Fruit fly (Drosophila melanogaster) whole organism, embryonic: Measurements from ENCODE around the gene Hesr.

ENCODE experiments used
- CG10959 ChIP-seq: fragments of 200-800 bp; sonication (Bioruptor generic); IDR thresholded peaks from 2 replicates; pipeline ENCODE4 v1.3.6; 2022; ENCODE audit warnings: missing biosample characterization, missing genetic modification characterization
- CG15514 ChIP-seq: fragments of 200-800 bp; sonication (Bioruptor generic); optimal IDR thresholded peaks from 3 replicates; lab custom pipeline; 2017; ENCODE audit warnings: missing biosample characterization, missing genetic modification characterization, mild to moderate bottlenecking, moderate library complexity, missing genetic modification reagents
- CG2129 ChIP-seq: fragments of 200-800 bp; sonication (Bioruptor generic); IDR thresholded peaks from 2 replicates; pipeline ENCODE4 v1.3.6; 2022; ENCODE audit warnings: missing biosample characterization, missing genetic modification characterization; ENCODE audit not compliant: partially characterized antibody
- Dp ChIP-seq: fragments of 200-800 bp; sonication (Bioruptor generic); optimal IDR thresholded peaks from 2 replicates; lab custom pipeline; 2018; ENCODE audit warnings: missing biosample characterization, mild to moderate bottlenecking, missing genetic modification characterization, moderate library complexity
- HmgD ChIP-seq: fragments of 200-800 bp; sonication (Bioruptor generic); optimal IDR thresholded peaks from 3 replicates; lab custom pipeline; 2016; ENCODE audit warnings: missing biosample characterization, missing genetic modification characterization
- Sox100B ChIP-seq: fragments of 200-800 bp; sonication (Bioruptor generic); optimal IDR thresholded peaks from 3 replicates; lab custom pipeline; 2018; ENCODE audit warnings: missing biosample characterization, mild to moderate bottlenecking, missing genetic modification characterization
- bab2 ChIP-seq: fragments of 200-800 bp; sonication (Bioruptor generic); optimal IDR thresholded peaks from 2 replicates; lab custom pipeline; 2016; ENCODE audit warnings: missing biosample characterization, missing genetic modification characterization
- chm ChIP-seq: fragments of 200-800 bp; sonication (Bioruptor generic); IDR thresholded peaks from 2 replicates; pipeline ENCODE4 v1.3.6; 2022; ENCODE audit warnings: missing biosample characterization, missing genetic modification characterization
- nerfin-2 ChIP-seq: fragments of 200-800 bp; sonication (Bioruptor generic); IDR thresholded peaks from 2 replicates; pipeline ENCODE4 v1.3.6; 2022; ENCODE audit warnings: missing biosample characterization, missing genetic modification characterization; ENCODE audit not compliant: partially characterized antibody

DNA sequence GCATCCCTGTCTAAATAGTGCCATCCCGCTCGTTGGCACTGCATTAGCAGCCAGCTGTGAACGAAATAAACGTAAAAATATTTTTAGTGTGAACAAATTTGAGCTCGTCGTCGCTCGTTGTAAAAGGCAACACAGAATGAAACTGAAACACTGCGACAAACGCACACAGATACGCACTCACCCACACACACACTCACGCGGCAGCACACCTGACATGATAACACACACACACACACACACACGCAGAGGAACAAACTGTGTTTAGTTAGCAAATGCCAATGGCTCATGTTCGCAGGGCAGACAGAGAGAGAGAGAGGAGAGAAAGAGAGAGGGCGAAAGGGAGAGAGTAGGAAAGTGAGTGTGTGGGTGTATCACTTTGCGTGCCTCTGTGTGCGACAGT lies 46.0 kb downstream of the Hesr start:
- TF ChIP-seq nerfin-2 (no peak), HmgD (GFP tag; lab: Kevin White, UChicago) (no peak), Sox100B (GFP tag; lab: Kevin White, UChicago) (no peak), CG10959 (GFP tag; lab: Robert Waterston, UW) (no peak), CG15514 (GFP tag; lab: Kevin White, UChicago) (no peak), bab2 (no peak), Dp (GFP tag; lab: Kevin White, UChicago) (no peak), chm (GFP tag; lab: Robert Waterston, UW) (no peak), CG2129 (GFP tag; lab: Robert Waterston, UW) (no peak)
